Worm (Caenorhabditis elegans) whole organism, L4/young adult: ENCODE data around the gene F02D8.9.

Experiments used
- W03F9.2 ChIP-seq: fragments of 150-350 bp; optimal IDR thresholded peaks from 2 replicates; lab custom pipeline; 2014; ENCODE audit warnings: missing biosample characterization, missing genetic modification characterization
- dao-5 ChIP-seq: sonication (generic microtip); optimal IDR thresholded peaks from 2 replicates; lab custom pipeline; 2016; ENCODE audit warnings: missing genotype, missing genetic modification characterization, moderate library complexity, missing compliant biosample characterization
- him-1 ChIP-seq: sonication (generic microtip); optimal IDR thresholded peaks from 2 replicates; lab custom pipeline; 2016; ENCODE audit warnings: missing genotype, missing genetic modification reagents, missing genetic modification characterization, missing compliant biosample characterization

Gene F02D8.9

ce11 chrV:14955676-14956075, at the start of gene F02D8.9:
F02D8.9 (minus strand) TSS chrV:14955776.
- TF ChIP-seq W03F9.2 (tag; lab: Kevin White, UChicago), result no peak
- TF ChIP-seq dao-5 (tag; lab: Kevin White, UChicago), result no peak
- no peak for TF ChIP-seq him-1

ce11 chrV:15004800-15005199, 49.2 kb upstream of the F02D8.9 start, which contains the start of gene hrde-2:
hrde-2 (plus strand) TSS chrV:15005100.
- TF ChIP-seq dao-5 (tag; lab: Kevin White, UChicago) (no peak), W03F9.2 (tag; lab: Kevin White, UChicago) (no peak), him-1 (no peak)

- TF ChIP-seq dao-5 (tag; lab: Kevin White, UChicago) (no peak), him-1 (peak; percentile 55), W03F9.2 (tag; lab: Kevin White, UChicago) (peak; percentile 90)
Measured at ce11 chrV:15002184-15002690, 46.7 kb upstream of the F02D8.9 start, which contains the start of the genes fib-1 and mut-15. fib-1 (minus strand) TSS chrV:15002223. mut-15 (plus strand) TSS chrV:15002543.

- TF ChIP-seq dao-5 (tag; lab: Kevin White, UChicago) (no peak), W03F9.2 (tag; lab: Kevin White, UChicago) (no peak), him-1 (no peak)
Measured at ce11 chrV:15001536-15001935, 46.0 kb upstream of the F02D8.9 start.

ce11 chrV:15000055-15000704, 44.6 kb upstream of the F02D8.9 start, which contains the start of gene rps-16:
rps-16 (minus strand) TSS chrV:15000541.
- no peak for TF ChIP-seq W03F9.2 (tag; lab: Kevin White, UChicago)
- TF ChIP-seq him-1, result no peak
- peak; percentile 19 for TF ChIP-seq dao-5 (tag; lab: Kevin White, UChicago)

- no peak for TF ChIP-seq him-1
- no peak for TF ChIP-seq dao-5 (tag; lab: Kevin White, UChicago)
- TF ChIP-seq W03F9.2 (tag; lab: Kevin White, UChicago), result no peak
Measured at ce11 chrV:14999485-15000023, 44.0 kb upstream of the F02D8.9 start, which contains the start of gene T01C3.11. T01C3.11 (plus strand) TSS chrV:14999535.

ce11 chrV:14996236-14996635, 40.7 kb upstream of the F02D8.9 start, which contains the start of gene irld-14:
irld-14 (plus strand) TSS chrV:14996536.
- no peak for TF ChIP-seq dao-5 (tag; lab: Kevin White, UChicago)
- TF ChIP-seq him-1, result no peak
- no peak for TF ChIP-seq W03F9.2 (tag; lab: Kevin White, UChicago)

- no peak for TF ChIP-seq dao-5 (tag; lab: Kevin White, UChicago)
- no peak for TF ChIP-seq him-1
- no peak for TF ChIP-seq W03F9.2 (tag; lab: Kevin White, UChicago)
Measured at ce11 chrV:14993620-14994019, 38.0 kb upstream of the F02D8.9 start, which contains the start of gene fil-1. fil-1 (plus strand) TSS chrV:14993838.

ce11 chrV:14992627-14993117, 37.1 kb upstream of the F02D8.9 start, which contains the start of gene T01C3.3:
T01C3.3 (minus strand) TSS chrV:14992677.
- TF ChIP-seq dao-5 (tag; lab: Kevin White, UChicago), result no peak
- no peak for TF ChIP-seq W03F9.2 (tag; lab: Kevin White, UChicago)
- TF ChIP-seq him-1, result no peak

- TF ChIP-seq W03F9.2 (tag; lab: Kevin White, UChicago) (no peak), him-1 (no peak), dao-5 (tag; lab: Kevin White, UChicago) (no peak)
Measured at ce11 chrV:14991489-14991888, 35.9 kb upstream of the F02D8.9 start.

ce11 chrV:14990843-14991242, 35.3 kb upstream of the F02D8.9 start, which contains the start of the genes cdt-2 and T01C3.2:
cdt-2 (minus strand) TSS chrV:14991126.
T01C3.2 (plus strand) TSS chrV:14991168.
- TF ChIP-seq dao-5 (tag; lab: Kevin White, UChicago), result no peak
- TF ChIP-seq him-1, result no peak
- TF ChIP-seq W03F9.2 (tag; lab: Kevin White, UChicago), result no peak

- TF ChIP-seq W03F9.2 (tag; lab: Kevin White, UChicago) (no peak), him-1 (no peak), dao-5 (tag; lab: Kevin White, UChicago) (no peak)
Measured at ce11 chrV:14984593-14984992, 29.0 kb upstream of the F02D8.9 start, which contains the start of gene F02D8.4. F02D8.4 (plus strand) TSS chrV:14984893.

- TF ChIP-seq W03F9.2 (tag; lab: Kevin White, UChicago) (no peak), him-1 (no peak), dao-5 (tag; lab: Kevin White, UChicago) (no peak)
Measured at ce11 chrV:14979937-14980336, 24.4 kb upstream of the F02D8.9 start, which contains the start of gene xbx-1. xbx-1 (plus strand) TSS chrV:14980237.
